Worm (Caenorhabditis elegans) whole organism, L4 larva: ENCODE measurements around the gene srw-97.

ENCODE experiments used
- R02D3.7 ChIP-seq: fragments of 150-350 bp; sonication (generic microtip); optimal IDR thresholded peaks from 3 replicates; lab custom pipeline; 2014; ENCODE audit warnings: missing biosample characterization, missing genetic modification characterization
- ceh-20 ChIP-seq: fragments of 200-800 bp; sonication (Bioruptor generic); IDR thresholded peaks from 2 replicates; pipeline ENCODE4 v1.3.6; 2022; ENCODE audit warnings: missing genetic modification reagents, missing genetic modification characterization, missing compliant biosample characterization
- egl-27 ChIP-seq: sonication (generic microtip); optimal IDR thresholded peaks from 3 replicates; lab custom pipeline; 2017; ENCODE audit warnings: missing biosample characterization, missing genetic modification reagents, missing genetic modification characterization
- fos-1 ChIP-seq: fragments of 150-350 bp; optimal IDR thresholded peaks from 2 replicates; lab custom pipeline; 2014; ENCODE audit warnings: missing biosample characterization, missing genetic modification characterization
- lin-15B ChIP-seq: fragments of 150-350 bp; sonication (generic microtip); optimal IDR thresholded peaks from 3 replicates; lab custom pipeline; 2014; ENCODE audit warnings: missing biosample characterization, missing genetic modification characterization
- nhr-10 ChIP-seq: fragments of 150-350 bp; optimal IDR thresholded peaks from 2 replicates; lab custom pipeline; 2014; ENCODE audit warnings: missing biosample characterization, missing genetic modification characterization
- nhr-237 ChIP-seq: sonication (generic microtip); optimal IDR thresholded peaks from 2 replicates; lab custom pipeline; 2017; ENCODE audit warnings: missing biosample characterization, missing genetic modification characterization
- nhr-28 ChIP-seq: fragments of 150-350 bp; optimal IDR thresholded peaks from 2 replicates; lab custom pipeline; 2014; ENCODE audit warnings: missing biosample characterization, missing genetic modification characterization
- spr-1 ChIP-seq: sonication (generic microtip); optimal IDR thresholded peaks from 2 replicates; lab custom pipeline; 2016; ENCODE audit warnings: mild to moderate bottlenecking, missing genetic modification characterization, missing compliant biosample characterization
- ztf-7 ChIP-seq: fragments of 150-350 bp; optimal IDR thresholded peaks from 2 replicates; lab custom pipeline; 2014; ENCODE audit warnings: missing biosample characterization, missing genetic modification characterization

ce11 chrII:1670985-1671384 is 2.2 kb upstream of the srw-97 start:
- TF ChIP-seq fos-1 (tag; lab: Kevin White, UChicago) (no peak), ceh-20 (GFP tag; lab: Robert Waterston, UW) (no peak), nhr-10 (no peak), R02D3.7 (tag; lab: Kevin White, UChicago) (no peak), lin-15B (no peak), spr-1 (tag; lab: Kevin White, UChicago) (no peak), egl-27 (tag; lab: Kevin White, UChicago) (no peak), nhr-237 (tag; lab: Kevin White, UChicago) (no peak), ztf-7 (no peak), nhr-28 (tag; lab: Kevin White, UChicago) (no peak)
